Worm (Caenorhabditis elegans) whole organism, L3 larva: ENCODE data around the gene pes-4.

Source experiments
- R02D3.7 ChIP-seq: fragments of 150-350 bp; optimal IDR thresholded peaks from 2 replicates; lab custom pipeline; 2014; ENCODE audit warnings: missing biosample characterization, missing genetic modification characterization
- ZK546.5 ChIP-seq: sonication (generic microtip); optimal IDR thresholded peaks from 2 replicates; lab custom pipeline; 2017; ENCODE audit warnings: missing biosample characterization, missing genetic modification characterization
- aly-2 ChIP-seq: fragments of 150-350 bp; optimal IDR thresholded peaks from 2 replicates; lab custom pipeline; 2014; ENCODE audit warnings: missing biosample characterization, missing genetic modification characterization
- ama-1 ChIP-seq: fragments of 150-350 bp; optimal IDR thresholded peaks from 2 replicates; lab custom pipeline; 2018
- ceh-28 ChIP-seq: fragments of 150-350 bp; optimal IDR thresholded peaks from 2 replicates; lab custom pipeline; 2014; ENCODE audit warnings: missing biosample characterization, missing genetic modification reagents, missing genetic modification characterization
- ceh-82 ChIP-seq: fragments of 150-350 bp; optimal IDR thresholded peaks from 2 replicates; lab custom pipeline; 2014; ENCODE audit warnings: missing biosample characterization, missing genetic modification characterization
- ceh-9 ChIP-seq: sonication (generic microtip); optimal IDR thresholded peaks from 2 replicates; lab custom pipeline; 2018; ENCODE audit warnings: missing biosample characterization, missing genetic modification characterization
- daf-12 ChIP-seq: fragments of 150-350 bp; optimal IDR thresholded peaks from 2 replicates; lab custom pipeline; 2014; ENCODE audit warnings: missing biosample characterization, missing genetic modification reagents, missing genetic modification characterization
- egl-27 ChIP-seq: sonication (generic microtip); optimal IDR thresholded peaks from 4 replicates; lab custom pipeline; 2017; ENCODE audit warnings: missing biosample characterization, missing genetic modification reagents, missing genetic modification characterization
- egl-5 ChIP-seq: fragments of 150-350 bp; optimal IDR thresholded peaks from 2 replicates; lab custom pipeline; 2017; ENCODE audit warnings: missing biosample characterization, missing genetic modification reagents, missing genetic modification characterization, inconsistent platforms
- elt-1 ChIP-seq: fragments of 150-350 bp; optimal IDR thresholded peaks from 2 replicates; lab custom pipeline; 2014; ENCODE audit warnings: missing biosample characterization, missing genetic modification characterization
- elt-2 ChIP-seq: sonication (generic microtip); optimal IDR thresholded peaks from 2 replicates; lab custom pipeline; 2016; ENCODE audit warnings: missing genetic modification reagents, mild to moderate bottlenecking, missing genetic modification characterization, missing compliant biosample characterization
- elt-3 ChIP-seq, 3 experiments: fragments of 150-350 bp in 1 of 3; sonication (generic microtip) in 2 of 3; optimal IDR thresholded peaks; 2 replicates in 2 of 3; 4 replicates in 1 of 3; lab custom pipeline; 2014 to 2017; ENCODE audit warnings: missing biosample characterization in 3 of 3, missing genetic modification characterization in 3 of 3
- eor-1 ChIP-seq, 2 experiments: fragments of 150-350 bp; optimal IDR thresholded peaks; 2 replicates each; lab custom pipeline; 2014 to 2018; ENCODE audit warnings: missing biosample characterization in 2 of 2, missing genetic modification characterization in 2 of 2
- fkh-2 ChIP-seq: fragments of 150-350 bp; optimal IDR thresholded peaks from 2 replicates; lab custom pipeline; 2014; ENCODE audit warnings: missing biosample characterization, missing genetic modification reagents, missing genetic modification characterization
- fos-1 ChIP-seq: fragments of 150-350 bp; optimal IDR thresholded peaks from 2 replicates; lab custom pipeline; 2014; ENCODE audit warnings: missing biosample characterization, missing genetic modification characterization
- hmg-11 ChIP-seq: sonication (generic microtip); optimal IDR thresholded peaks from 2 replicates; lab custom pipeline; 2016; ENCODE audit warnings: missing genetic modification characterization, missing compliant biosample characterization
- jun-1 ChIP-seq: fragments of 150-350 bp; optimal IDR thresholded peaks from 2 replicates; lab custom pipeline; 2014; ENCODE audit warnings: missing biosample characterization, missing genetic modification reagents, missing genetic modification characterization
- lin-15B ChIP-seq: fragments of 150-350 bp; optimal IDR thresholded peaks from 2 replicates; lab custom pipeline; 2014; ENCODE audit warnings: missing biosample characterization, missing genetic modification characterization
- lin-39 ChIP-seq: fragments of 150-350 bp; optimal IDR thresholded peaks from 2 replicates; lab custom pipeline; 2018; ENCODE audit warnings: missing biosample characterization, missing genetic modification reagents, missing genetic modification characterization
- nfya-1 ChIP-seq: sonication (generic microtip); optimal IDR thresholded peaks from 2 replicates; lab custom pipeline; 2017; ENCODE audit warnings: missing genetic modification characterization, mild to moderate bottlenecking, missing compliant biosample characterization, antibody characterized with exemption, moderate library complexity; ENCODE audit not compliant: insufficient read depth
- nhr-11 ChIP-seq: fragments of 150-350 bp; optimal IDR thresholded peaks from 2 replicates; lab custom pipeline; 2014; ENCODE audit warnings: missing biosample characterization, missing genetic modification characterization
- nhr-12 ChIP-seq: fragments of 150-350 bp; optimal IDR thresholded peaks from 2 replicates; lab custom pipeline; 2014; ENCODE audit warnings: missing biosample characterization, missing genetic modification characterization
- nhr-23 ChIP-seq: fragments of 150-350 bp; optimal IDR thresholded peaks from 2 replicates; lab custom pipeline; 2014; ENCODE audit warnings: missing biosample characterization, missing genetic modification reagents, missing genetic modification characterization
- nhr-25 ChIP-seq: sonication (generic microtip); optimal IDR thresholded peaks from 2 replicates; lab custom pipeline; 2017; ENCODE audit warnings: missing biosample characterization, missing genetic modification characterization
- nhr-28 ChIP-seq: fragments of 150-350 bp; optimal IDR thresholded peaks from 2 replicates; lab custom pipeline; 2014; ENCODE audit warnings: missing biosample characterization, missing genetic modification characterization
- nhr-43 ChIP-seq: sonication (generic microtip); optimal IDR thresholded peaks from 2 replicates; lab custom pipeline; 2016; ENCODE audit warnings: mild to moderate bottlenecking, missing genetic modification characterization, missing compliant biosample characterization; ENCODE audit not compliant: poor library complexity, severe bottlenecking
- nhr-67 ChIP-seq: fragments of 150-350 bp; optimal IDR thresholded peaks from 2 replicates; lab custom pipeline; 2014; ENCODE audit warnings: missing biosample characterization, missing genetic modification characterization
- nhr-76 ChIP-seq: fragments of 150-350 bp; sonication (generic microtip); optimal IDR thresholded peaks from 5 replicates; lab custom pipeline; 2014; ENCODE audit warnings: missing biosample characterization, missing genetic modification characterization
- pqm-1 ChIP-seq: fragments of 150-350 bp; optimal IDR thresholded peaks from 2 replicates; lab custom pipeline; 2017; ENCODE audit warnings: missing biosample characterization, missing genetic modification characterization, inconsistent platforms
- sea-2 ChIP-seq: fragments of 150-350 bp; sonication (generic microtip); optimal IDR thresholded peaks from 4 replicates; lab custom pipeline; 2014; ENCODE audit warnings: missing biosample characterization, missing genetic modification reagents, missing genetic modification characterization
- skn-1 ChIP-seq: fragments of 150-350 bp; optimal IDR thresholded peaks from 2 replicates; lab custom pipeline; 2014; ENCODE audit warnings: missing biosample characterization, missing genetic modification characterization
- unc-39 ChIP-seq: sonication (generic microtip); optimal IDR thresholded peaks from 4 replicates; lab custom pipeline; 2017; ENCODE audit warnings: missing biosample characterization, missing genetic modification characterization
- zag-1 ChIP-seq: fragments of 150-350 bp; optimal IDR thresholded peaks from 2 replicates; lab custom pipeline; 2014; ENCODE audit warnings: missing biosample characterization, missing genetic modification characterization
- ztf-11 ChIP-seq: fragments of 150-350 bp; optimal IDR thresholded peaks from 2 replicates; lab custom pipeline; 2014; ENCODE audit warnings: missing biosample characterization, missing genetic modification characterization
- ztf-4 ChIP-seq: fragments of 150-350 bp; optimal IDR thresholded peaks from 2 replicates; lab custom pipeline; 2014; ENCODE audit warnings: missing biosample characterization, missing genetic modification characterization

pes-4 gene

ce11 chrIII:1201958-1202596, 28.0 kb downstream of the pes-4 start, which contains the start of the genes mrpl-45 and Y119D3B.12 (continued):
- peak; percentile 53 for TF ChIP-seq nhr-25
- TF ChIP-seq nhr-23 (tag; lab: Kevin White, UChicago), result peak; percentile 67
- no peak for TF ChIP-seq nhr-67 (tag; lab: Kevin White, UChicago)
- no peak for TF ChIP-seq sea-2 (GFP tag; lab: Kevin White, UChicago)
- TF ChIP-seq aly-2 (tag; lab: Kevin White, UChicago), result no peak
- no peak for TF ChIP-seq daf-12 (tag; lab: Kevin White, UChicago)
- peak; percentile 22 for TF ChIP-seq elt-2 (tag; lab: Kevin White, UChicago)
- TF ChIP-seq skn-1 (tag; lab: Kevin White, UChicago), result peak; percentile 90
- TF ChIP-seq nhr-76 (tag; lab: Kevin White, UChicago), result no peak
- TF ChIP-seq egl-5, result peak; percentile 97
- TF ChIP-seq ztf-4 (tag; lab: Kevin White, UChicago), result no peak
- TF ChIP-seq elt-1 (tag; lab: Kevin White, UChicago), result peak; percentile 59
- no peak for TF ChIP-seq zag-1 (tag; lab: Kevin White, UChicago)
- TF ChIP-seq fkh-2 (tag; lab: Kevin White, UChicago), result no peak
- no peak for TF ChIP-seq egl-27 (tag; lab: Kevin White, UChicago)
- TF ChIP-seq nfya-1 (tag; lab: Kevin White, UChicago), result peak; percentile 85
- peak; percentile 54 for TF ChIP-seq ama-1 (lab: Kevin White, UChicago)
- TF ChIP-seq nhr-11 (tag; lab: Kevin White, UChicago), result no peak
- TF ChIP-seq R02D3.7 (tag; lab: Kevin White, UChicago), result peak; percentile 70
- TF ChIP-seq nhr-12 (tag; lab: Kevin White, UChicago), result no peak
- no peak for TF ChIP-seq unc-39 (tag; lab: Kevin White, UChicago)
- peak; percentile 22 for TF ChIP-seq pqm-1 (tag; lab: Kevin White, UChicago)
- peak; percentile 95 for TF ChIP-seq lin-15B

ce11 chrIII:1196192-1196591, 33.9 kb downstream of the pes-4 start, which contains the start of gene dss-1:
dss-1 (minus strand) TSS chrIII:1196292.
- TF ChIP-seq eor-1 (tag; optimal IDR thresholded peaks at IDR 0.05; lab: Kevin White, UChicago) (no peak), nhr-67 (tag; lab: Kevin White, UChicago) (no peak), elt-3 (tag; optimal IDR thresholded peaks at IDR 0.05; lab: Kevin White, UChicago) (no peak), aly-2 (tag; lab: Kevin White, UChicago) (no peak), skn-1 (tag; lab: Kevin White, UChicago) (no peak), ama-1 (lab: Kevin White, UChicago) (no peak), daf-12 (tag; lab: Kevin White, UChicago) (no peak), nhr-28 (tag; lab: Kevin White, UChicago) (no peak), ZK546.5 (tag; lab: Kevin White, UChicago) (no peak), ztf-11 (tag; lab: Kevin White, UChicago) (no peak), nhr-76 (tag; lab: Kevin White, UChicago) (no peak)
- TF ChIP-seq, all 47 proteins: peak for 0

ce11 chrIII:1193326-1193862, 36.7 kb downstream of the pes-4 start, which contains the start of gene Y119D3B.14:
Y119D3B.14 (minus strand) TSS chrIII:1193812.
- TF ChIP-seq pqm-1 (tag; lab: Kevin White, UChicago), result no peak
- no peak for TF ChIP-seq elt-3 (tag; optimal IDR thresholded peaks at IDR 0.05; lab: Kevin White, UChicago)
- no peak for TF ChIP-seq nhr-12 (tag; lab: Kevin White, UChicago)
- TF ChIP-seq egl-27 (tag; lab: Kevin White, UChicago), result no peak
- TF ChIP-seq nhr-43 (tag; lab: Kevin White, UChicago), result no peak
- peak; percentile 50 for TF ChIP-seq ceh-28 (tag; lab: Kevin White, UChicago)

- TF ChIP-seq elt-2 (tag; lab: Kevin White, UChicago), result peak; percentile 23
- no peak for TF ChIP-seq ceh-82 (tag; lab: Kevin White, UChicago)
- TF ChIP-seq ceh-28 (tag; lab: Kevin White, UChicago), result no peak
Observed at ce11 chrIII:1181756-1182155, 48.3 kb downstream of the pes-4 start, which contains the start of gene nspg-8. nspg-8 (plus strand) TSS chrIII:1182056.

ce11 chrIII:1179006-1179405, 51.1 kb downstream of the pes-4 start:
- TF ChIP-seq fos-1 (tag; lab: Kevin White, UChicago), result no peak
- TF ChIP-seq jun-1 (tag; lab: Kevin White, UChicago), result no peak
- no peak for TF ChIP-seq hmg-11 (tag; lab: Kevin White, UChicago)
- no peak for TF ChIP-seq skn-1 (tag; lab: Kevin White, UChicago)
- TF ChIP-seq ceh-9 (tag; lab: Kevin White, UChicago), result no peak
- no peak for TF ChIP-seq daf-12 (tag; lab: Kevin White, UChicago)
- no peak for TF ChIP-seq nhr-28 (tag; lab: Kevin White, UChicago)
- TF ChIP-seq lin-15B, result no peak
- TF ChIP-seq lin-39 (tag; lab: Kevin White, UChicago), result no peak
